Worm (Caenorhabditis elegans) whole organism, young adult: ENCODE results near the gene C27A7.5.

Source experiments
- F33H1.4 ChIP-seq: fragments of 200-800 bp; sonication (Bioruptor generic); IDR thresholded peaks from 2 replicates; pipeline ENCODE4 v1.3.6; 2022; ENCODE audit warnings: missing genetic modification reagents, missing genetic modification characterization, missing compliant biosample characterization
- K12H6.12 ChIP-seq: fragments of 200-800 bp; sonication (Bioruptor generic); optimal IDR thresholded peaks from 2 replicates; lab custom pipeline; 2018; ENCODE audit warnings: mild to moderate bottlenecking, missing genetic modification characterization, missing compliant biosample characterization
- Y53G8AR.9 ChIP-seq: fragments of 200-800 bp; sonication (Bioruptor generic); conservative IDR thresholded peaks from 2 replicates; pipeline ENCODE4 v1.3.6; 2022; ENCODE audit warnings: missing genetic modification reagents, missing genetic modification characterization, missing compliant biosample characterization
- die-1 ChIP-seq: sonication (generic microtip); optimal IDR thresholded peaks from 2 replicates; lab custom pipeline; 2016; ENCODE audit warnings: missing genotype, mild to moderate bottlenecking, missing genetic modification characterization, missing compliant biosample characterization
- egl-44 ChIP-seq: fragments of 200-800 bp; sonication (Bioruptor generic); IDR thresholded peaks from 2 replicates; pipeline ENCODE4 v1.3.6; 2022; ENCODE audit warnings: missing genetic modification reagents, missing genetic modification characterization, missing compliant biosample characterization
- gei-17 ChIP-seq: fragments of 200-800 bp; sonication (Bioruptor generic); optimal IDR thresholded peaks from 2 replicates; lab custom pipeline; 2018; ENCODE audit warnings: mild to moderate bottlenecking, missing genetic modification characterization, missing compliant biosample characterization
- lsl-1 ChIP-seq: fragments of 200-800 bp; sonication (Bioruptor generic); optimal IDR thresholded peaks from 2 replicates; lab custom pipeline; 2018; ENCODE audit warnings: mild to moderate bottlenecking, missing genetic modification characterization, moderate library complexity, missing compliant biosample characterization
- madf-6 ChIP-seq: fragments of 200-800 bp; sonication (Bioruptor generic); IDR thresholded peaks from 2 replicates; pipeline ENCODE4 v1.3.6; 2022; ENCODE audit warnings: missing genetic modification reagents, missing genetic modification characterization, missing compliant biosample characterization
- nfya-1 ChIP-seq: sonication (generic microtip); optimal IDR thresholded peaks from 2 replicates; lab custom pipeline; 2017; ENCODE audit warnings: antibody characterized with exemption, missing compliant biosample characterization, missing genetic modification characterization, borderline replicate concordance; ENCODE audit not compliant: insufficient read depth
- nfyb-1 ChIP-seq: fragments of 200-800 bp; sonication (Bioruptor generic); IDR thresholded peaks from 2 replicates; pipeline ENCODE4 v1.3.6; 2022; ENCODE audit warnings: missing genetic modification reagents, missing genetic modification characterization, missing compliant biosample characterization
- nhr-27 ChIP-seq: fragments of 200-800 bp; sonication (Bioruptor generic); optimal IDR thresholded peaks from 2 replicates; lab custom pipeline; 2018; ENCODE audit warnings: mild to moderate bottlenecking, missing genetic modification characterization, moderate library complexity, missing compliant biosample characterization
- snpc-1.3 ChIP-seq: sonication (generic microtip); optimal IDR thresholded peaks from 2 replicates; lab custom pipeline; 2017; ENCODE audit warnings: missing genetic modification characterization, mild to moderate bottlenecking, missing compliant biosample characterization, antibody characterized with exemption, moderate library complexity, missing genotype, missing genetic modification reagents; ENCODE audit not compliant: insufficient read depth
- snpc-4 ChIP-seq, 5 experiments: fragments of 150-350 bp in 1 of 5; sonication (generic microtip) in 4 of 5; optimal IDR thresholded peaks; 2 replicates each; lab custom pipeline; 2014 to 2018; ENCODE audit warnings: missing genetic modification characterization in 5 of 5, missing biosample characterization in 3 of 5, antibody characterized with exemption in 2 of 5, mild to moderate bottlenecking in 2 of 5, missing compliant biosample characterization in 2 of 5, missing genotype in 2 of 5, moderate library complexity in 2 of 5, missing genetic modification reagents in 1 of 5

- no peak for TF ChIP-seq madf-6
- TF ChIP-seq gei-17 (GFP tag; lab: Kevin White, UChicago) = no peak
- TF ChIP-seq nfya-1 (tag; lab: Kevin White, UChicago) = no peak
- no peak for TF ChIP-seq lsl-1
- TF ChIP-seq die-1 (tag; lab: Kevin White, UChicago) = no peak
- TF ChIP-seq snpc-4 (GFP tag; optimal IDR thresholded peaks at IDR 0.05; lab: Kevin White, UChicago) = no peak
- TF ChIP-seq snpc-4 (tag; optimal IDR thresholded peaks at IDR 0.05; lab: Kevin White, UChicago) = no peak
- no peak for TF ChIP-seq snpc-1.3 (tag; lab: Kevin White, UChicago)
- no peak for TF ChIP-seq K12H6.12 (tag; lab: Kevin White, UChicago)
- TF ChIP-seq Y53G8AR.9 (GFP tag; lab: Robert Waterston, UW) = no peak
- no peak for TF ChIP-seq F33H1.4 (GFP tag; lab: Robert Waterston, UW)
- TF ChIP-seq nhr-27 (tag; lab: Kevin White, UChicago) = no peak
- TF ChIP-seq nfyb-1 (GFP tag; lab: Robert Waterston, UW) = no peak
- no peak for TF ChIP-seq egl-44 (GFP tag; lab: Robert Waterston, UW)
Measured at ce11 chrV:12159975-12160374, 2.1 kb downstream of the C27A7.5 start.
